Fruit fly (Drosophila melanogaster): ENCODE measurements around the gene CG34404.
A peak's percentile ranks its signal among the peaks of the same experiment; 100 is the strongest.

CG34404 gene

dm6 chr3R:15332994-15333393 is 34.5 kb downstream of the CG34404 start, which contains the start of the genes Fkbp39 and Cyfip (continued):
- TF ChIP-seq ash1 (GFP tag; optimal IDR thresholded peaks at IDR 0.05) (no peak), unc-4 (GFP tag; IDR thresholded peaks at IDR 0.05; ENCODE audit: partially characterized antibody) (peak; percentile 77), CG15011 (GFP tag; optimal IDR thresholded peaks at IDR 0.05) (no peak), chif (GFP tag; optimal IDR thresholded peaks at IDR 0.05) (peak in 1 of 2 experiments; percentile 36), CG1832 (GFP tag; optimal IDR thresholded peaks at IDR 0.05) (no peak), NK7.1 (GFP tag; optimal IDR thresholded peaks at IDR 0.05) (no peak), CoRest (tag; optimal IDR thresholded peaks at IDR 0.05) (peak; percentile 13), gem (tag; optimal IDR thresholded peaks at IDR 0.05) (no peak), CG8478 (optimal IDR thresholded peaks at IDR 0.05) (no peak), al (GFP tag; IDR thresholded peaks at IDR 0.05) (0 out of 2 replicates have a peak, but pooled peaks have one; percentile 19), az2 (GFP tag; optimal IDR thresholded peaks at IDR 0.05) (peak; percentile 6), cad (GFP tag; optimal IDR thresholded peaks at IDR 0.05) (no peak), ind (GFP tag; optimal IDR thresholded peaks at IDR 0.05) (peak; percentile 25), gt (GFP tag; IDR thresholded peaks at IDR 0.05) (no peak), Oaz (GFP tag; IDR thresholded peaks at IDR 0.05) (no peak), danr (GFP tag; IDR thresholded peaks at IDR 0.05) (no peak), CG3065 (GFP tag; optimal IDR thresholded peaks at IDR 0.05) (no peak), CG5953 (GFP tag; IDR thresholded peaks at IDR 0.05) (no peak), Awh (GFP tag; IDR thresholded peaks at IDR 0.05) (no peak), CG31224 (GFP tag; IDR thresholded peaks at IDR 0.05) (no peak), Nf-YB (GFP tag; optimal IDR thresholded peaks at IDR 0.05) (peak; percentile 48), sug (tag; optimal IDR thresholded peaks at IDR 0.05) (peak; percentile 64), CG12942 (GFP tag; optimal IDR thresholded peaks at IDR 0.05) (peak; percentile 8), CG12769 (tag; optimal IDR thresholded peaks at IDR 0.05) (no peak), mirr (GFP tag; optimal IDR thresholded peaks at IDR 0.05) (peak; percentile 21), CG16863 (GFP tag; optimal IDR thresholded peaks at IDR 0.05) (peak; percentile 9), CG11696 (GFP tag; IDR thresholded peaks at IDR 0.05) (no peak), slp2 (GFP tag; optimal IDR thresholded peaks at IDR 0.05) (no peak), CG11398 (GFP tag; optimal IDR thresholded peaks at IDR 0.05) (no peak), cas (GFP tag; IDR thresholded peaks at IDR 0.05) (no peak; the same call in 1 of the 2 replicates), fd64A (GFP tag; optimal IDR thresholded peaks at IDR 0.05) (no peak), twi (tag; optimal IDR thresholded peaks at IDR 0.05) (no peak), pb (GFP tag; optimal IDR thresholded peaks at IDR 0.05) (no peak), CG14014 (GFP tag; IDR thresholded peaks at IDR 0.05) (peak; percentile 51; the same call in 1 of the 2 replicates), Atf3 (GFP tag; optimal IDR thresholded peaks at IDR 0.05) (no peak), emc (GFP tag; optimal IDR thresholded peaks at IDR 0.05) (no peak), CG7271 (tag; optimal IDR thresholded peaks at IDR 0.05) (no peak), CG6654 (GFP tag; optimal IDR thresholded peaks at IDR 0.05) (no peak), sima (GFP tag; optimal IDR thresholded peaks at IDR 0.05) (no peak), nom (GFP tag; optimal IDR thresholded peaks at IDR 0.05) (no peak), CG8281 (tag; optimal IDR thresholded peaks at IDR 0.05) (no peak), CG9932 (GFP tag; IDR thresholded peaks at IDR 0.05) (peak; percentile 71), Tbp (GFP tag; optimal IDR thresholded peaks at IDR 0.05) (no peak), CG14710 (tag; optimal IDR thresholded peaks at IDR 0.05) (peak; percentile 75), Eip74EF (GFP tag; optimal IDR thresholded peaks at IDR 0.05) (no peak), Oli (tag; optimal IDR thresholded peaks at IDR 0.05) (no peak), CG9876 (GFP tag; optimal IDR thresholded peaks at IDR 0.05) (peak; percentile 52), CG2116 (GFP tag; optimal IDR thresholded peaks at IDR 0.05) (peak; percentile 89), slou (GFP tag; optimal IDR thresholded peaks at IDR 0.05) (peak; percentile 20), CG2712 (tag; optimal IDR thresholded peaks at IDR 0.05) (peak; percentile 52), CG13894 (tag; optimal IDR thresholded peaks at IDR 0.05) (no peak), GATAe (GFP tag; conservative IDR thresholded peaks at IDR 0.05) (no peak)
